Worm (Caenorhabditis elegans) whole organism, young adult: ENCODE results near the gene lgc-38.

ENCODE experiments used
- C17E4.6 ChIP-seq: fragments of 200-800 bp; sonication (Bioruptor generic); IDR thresholded peaks from 2 replicates; pipeline ENCODE4 v1.3.6; 2022; ENCODE audit warnings: missing genetic modification reagents, missing genetic modification characterization, missing compliant biosample characterization
- D2030.7 ChIP-seq: fragments of 200-800 bp; sonication (Bioruptor generic); IDR thresholded peaks from 2 replicates; pipeline ENCODE4 v1.3.6; 2022; ENCODE audit warnings: missing genetic modification reagents, missing genetic modification characterization, missing compliant biosample characterization
- F55B11.4 ChIP-seq: sonication (generic microtip); optimal IDR thresholded peaks from 2 replicates; lab custom pipeline; 2016; ENCODE audit warnings: missing compliant biosample characterization, missing genetic modification characterization, borderline replicate concordance; ENCODE audit not compliant: insufficient read depth
- T26A5.8 ChIP-seq: sonication (generic microtip); optimal IDR thresholded peaks from 2 replicates; lab custom pipeline; 2016; ENCODE audit warnings: missing genetic modification characterization, missing compliant biosample characterization
- Y53G8AR.9 ChIP-seq: fragments of 200-800 bp; sonication (Bioruptor generic); conservative IDR thresholded peaks from 2 replicates; pipeline ENCODE4 v1.3.6; 2022; ENCODE audit warnings: missing genetic modification reagents, missing genetic modification characterization, missing compliant biosample characterization
- Y67H2A.10 ChIP-seq: fragments of 200-800 bp; sonication (Bioruptor generic); conservative IDR thresholded peaks from 2 replicates; pipeline ENCODE4 v1.3.6; 2022; ENCODE audit warnings: missing genetic modification reagents, missing genetic modification characterization, missing compliant biosample characterization
- Y79H2A.3 ChIP-seq: fragments of 200-800 bp; sonication (Bioruptor generic); conservative IDR thresholded peaks from 2 replicates; pipeline ENCODE4 v1.3.6; 2022; ENCODE audit warnings: missing genetic modification reagents, missing genetic modification characterization, missing compliant biosample characterization
- Y95B8A.8 ChIP-seq: fragments of 200-800 bp; sonication (Bioruptor generic); IDR thresholded peaks from 2 replicates; pipeline ENCODE4 v1.3.6; 2022; ENCODE audit warnings: missing genetic modification reagents, missing genetic modification characterization, missing compliant biosample characterization
- akir-1 ChIP-seq: fragments of 200-800 bp; sonication (Bioruptor generic); optimal IDR thresholded peaks from 2 replicates; lab custom pipeline; 2018; ENCODE audit warnings: mild to moderate bottlenecking, missing genetic modification characterization, moderate library complexity, missing compliant biosample characterization
- attf-3 ChIP-seq: fragments of 200-800 bp; sonication (Bioruptor generic); conservative IDR thresholded peaks from 2 replicates; pipeline ENCODE4 v1.3.6; 2022; ENCODE audit warnings: missing genetic modification reagents, missing genetic modification characterization, missing compliant biosample characterization
- cebp-2 ChIP-seq: fragments of 200-800 bp; sonication (Bioruptor generic); IDR thresholded peaks from 2 replicates; pipeline ENCODE4 v1.3.6; 2022; ENCODE audit warnings: missing genetic modification characterization, missing compliant biosample characterization
- ceh-100 ChIP-seq: fragments of 200-800 bp; sonication (Bioruptor generic); IDR thresholded peaks from 2 replicates; pipeline ENCODE4 v1.3.6; 2022; ENCODE audit warnings: missing genetic modification reagents, missing genetic modification characterization, missing compliant biosample characterization
- ceh-27 ChIP-seq: fragments of 200-800 bp; sonication (Bioruptor generic); optimal IDR thresholded peaks from 2 replicates; lab custom pipeline; 2018; ENCODE audit warnings: mild to moderate bottlenecking, missing genetic modification characterization, moderate library complexity, missing compliant biosample characterization
- dpff-1 ChIP-seq: sonication (generic microtip); optimal IDR thresholded peaks from 2 replicates; lab custom pipeline; 2017; ENCODE audit warnings: mild to moderate bottlenecking, missing genetic modification characterization, missing compliant biosample characterization
- dpl-1 ChIP-seq: fragments of 150-350 bp; optimal IDR thresholded peaks from 2 replicates; lab custom pipeline; 2014; ENCODE audit warnings: missing biosample characterization, missing genetic modification reagents, missing genetic modification characterization
- efl-1 ChIP-seq: fragments of 150-350 bp; optimal IDR thresholded peaks from 2 replicates; lab custom pipeline; 2014; ENCODE audit warnings: missing biosample characterization, missing genetic modification reagents, missing genetic modification characterization
- egl-18 ChIP-seq: fragments of 200-800 bp; sonication (Bioruptor generic); IDR thresholded peaks from 2 replicates; pipeline ENCODE4 v1.3.6; 2022; ENCODE audit warnings: missing genetic modification reagents, missing genetic modification characterization, missing compliant biosample characterization
- ekl-4 ChIP-seq: fragments of 200-800 bp; sonication (Bioruptor generic); IDR thresholded peaks from 2 replicates; pipeline ENCODE4 v1.3.6; 2022; ENCODE audit warnings: missing genetic modification reagents, missing genetic modification characterization, missing compliant biosample characterization
- gei-17 ChIP-seq: fragments of 200-800 bp; sonication (Bioruptor generic); optimal IDR thresholded peaks from 2 replicates; lab custom pipeline; 2018; ENCODE audit warnings: mild to moderate bottlenecking, missing genetic modification characterization, missing compliant biosample characterization
- him-1 ChIP-seq: sonication (generic microtip); optimal IDR thresholded peaks from 2 replicates; lab custom pipeline; 2016; ENCODE audit warnings: missing genotype, missing genetic modification reagents, missing genetic modification characterization, missing compliant biosample characterization
- lin-26 ChIP-seq: fragments of 200-800 bp; sonication (Bioruptor generic); IDR thresholded peaks from 2 replicates; pipeline ENCODE4 v1.3.6; 2022; ENCODE audit warnings: missing genetic modification reagents, missing genetic modification characterization, missing compliant biosample characterization
- lin-35 ChIP-seq, 3 experiments: fragments of 150-350 bp in 2 of 3; sonication (generic microtip) in 1 of 3; optimal IDR thresholded peaks; 2 replicates each; lab custom pipeline; 2014 to 2018; ENCODE audit warnings: missing biosample characterization in 3 of 3, missing genetic modification characterization in 3 of 3, missing genetic modification reagents in 3 of 3
- lir-1 ChIP-seq: fragments of 200-800 bp; sonication (Bioruptor generic); conservative IDR thresholded peaks from 2 replicates; pipeline ENCODE4 v1.3.6; 2022; ENCODE audit warnings: missing genetic modification reagents, missing genetic modification characterization, missing compliant biosample characterization
- lsl-1 ChIP-seq: fragments of 200-800 bp; sonication (Bioruptor generic); optimal IDR thresholded peaks from 2 replicates; lab custom pipeline; 2018; ENCODE audit warnings: mild to moderate bottlenecking, missing genetic modification characterization, moderate library complexity, missing compliant biosample characterization
- madf-3 ChIP-seq: fragments of 200-800 bp; sonication (Bioruptor generic); IDR thresholded peaks from 2 replicates; pipeline ENCODE4 v1.3.6; 2022; ENCODE audit warnings: missing genetic modification reagents, missing genetic modification characterization, missing compliant biosample characterization
- madf-8 ChIP-seq: fragments of 200-800 bp; sonication (Bioruptor generic); conservative IDR thresholded peaks from 2 replicates; pipeline ENCODE4 v1.3.6; 2022; ENCODE audit warnings: missing genetic modification reagents, missing genetic modification characterization, missing compliant biosample characterization
- nhr-120 ChIP-seq: fragments of 200-800 bp; sonication (Bioruptor generic); IDR thresholded peaks from 2 replicates; pipeline ENCODE4 v1.3.6; 2022; ENCODE audit warnings: missing genetic modification characterization, missing compliant biosample characterization
- nhr-27 ChIP-seq: fragments of 200-800 bp; sonication (Bioruptor generic); optimal IDR thresholded peaks from 2 replicates; lab custom pipeline; 2018; ENCODE audit warnings: mild to moderate bottlenecking, missing genetic modification characterization, moderate library complexity, missing compliant biosample characterization
- rcor-1 ChIP-seq: fragments of 200-800 bp; sonication (Bioruptor generic); IDR thresholded peaks from 2 replicates; pipeline ENCODE4 v1.3.6; 2022; ENCODE audit warnings: missing genetic modification reagents, missing genetic modification characterization, missing compliant biosample characterization
- repo-1 ChIP-seq: sonication (generic microtip); optimal IDR thresholded peaks from 2 replicates; lab custom pipeline; 2017; ENCODE audit warnings: mild to moderate bottlenecking, missing genetic modification characterization, missing compliant biosample characterization
- rpc-1 ChIP-seq, 2 experiments: fragments of 150-350 bp in 1 of 2; sonication (generic microtip) in 1 of 2; optimal IDR thresholded peaks; 2 replicates each; lab custom pipeline; 2014 to 2018; ENCODE audit warnings: missing biosample characterization in 1 of 2, missing genetic modification characterization in 1 of 2, missing genetic modification reagents in 1 of 2, missing genotype in 1 of 2
- snpc-4 ChIP-seq, 5 experiments: fragments of 150-350 bp in 1 of 5; sonication (generic microtip) in 4 of 5; optimal IDR thresholded peaks; 2 replicates each; lab custom pipeline; 2014 to 2018; ENCODE audit warnings: missing genetic modification characterization in 5 of 5, missing biosample characterization in 3 of 5, antibody characterized with exemption in 2 of 5, mild to moderate bottlenecking in 2 of 5, missing compliant biosample characterization in 2 of 5, missing genotype in 2 of 5, moderate library complexity in 2 of 5, missing genetic modification reagents in 1 of 5
- tlf-1 ChIP-seq: fragments of 200-800 bp; sonication (Bioruptor generic); optimal IDR thresholded peaks from 2 replicates; lab custom pipeline; 2018; ENCODE audit warnings: mild to moderate bottlenecking, missing genetic modification characterization, missing compliant biosample characterization
- unc-62 ChIP-seq: fragments of 150-350 bp; optimal IDR thresholded peaks from 2 replicates; lab custom pipeline; 2014; ENCODE audit warnings: missing biosample characterization, missing genetic modification reagents, missing genetic modification characterization
- ztf-25 ChIP-seq: fragments of 200-800 bp; sonication (Bioruptor generic); IDR thresholded peaks from 2 replicates; pipeline ENCODE4 v1.3.6; 2022; ENCODE audit warnings: missing genetic modification reagents, missing genetic modification characterization, missing compliant biosample characterization
- ztf-26 ChIP-seq: sonication (generic microtip); optimal IDR thresholded peaks from 2 replicates; lab custom pipeline; 2017; ENCODE audit warnings: missing genetic modification characterization, missing compliant biosample characterization

The lgc-38 gene

DNA sequence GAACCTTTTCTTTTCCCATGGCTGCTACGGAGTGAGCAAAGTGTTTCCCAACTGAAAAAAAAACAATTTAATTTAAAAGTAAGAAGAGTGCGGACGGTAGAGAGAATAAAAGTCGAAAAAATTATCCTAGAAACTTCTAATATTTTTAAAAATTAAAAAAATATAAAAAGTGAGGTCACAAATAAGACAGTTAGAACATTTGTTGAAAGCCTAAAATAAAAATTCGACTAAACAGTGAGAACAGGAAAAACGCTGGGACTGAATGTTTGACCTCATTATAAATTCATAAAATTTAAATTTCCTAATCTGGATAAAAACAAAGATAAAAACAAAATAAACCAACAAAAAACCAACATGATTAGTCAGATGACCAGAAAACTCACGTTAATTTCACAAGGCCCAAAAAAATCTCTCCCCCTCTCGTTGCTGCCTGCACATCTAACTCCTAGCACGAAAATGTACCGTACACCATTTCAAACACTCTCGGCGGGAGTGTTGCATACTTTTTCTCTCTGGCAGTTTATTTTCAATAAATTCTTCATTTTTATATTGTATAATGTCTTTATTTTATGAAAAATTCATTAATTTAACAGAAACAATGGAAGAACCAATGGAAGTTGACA is 37.2 kb upstream of the lgc-38 start, which contains the start of the genes eef-1A.1 and rfc-4 (continued):
- peak; percentile 66 for TF ChIP-seq madf-8
- peak; percentile 94 for TF ChIP-seq tlf-1
- TF ChIP-seq efl-1: peak; percentile 89
- TF ChIP-seq ztf-26: peak; percentile 82
- peak; percentile 93 for TF ChIP-seq ekl-4 (GFP tag; lab: Robert Waterston, UW)
- TF ChIP-seq egl-18 (GFP tag; lab: Robert Waterston, UW): no peak
- peak; percentile 91 for TF ChIP-seq attf-3 (GFP tag; lab: Robert Waterston, UW)
- no peak for TF ChIP-seq nhr-27 (tag; lab: Kevin White, UChicago)
- no peak for TF ChIP-seq T26A5.8 (tag; lab: Kevin White, UChicago)
- peak; percentile 58 for TF ChIP-seq gei-17 (GFP tag; lab: Kevin White, UChicago)
- peak; percentile 70; the same call in 1 of the 2 replicates for TF ChIP-seq Y95B8A.8
- no peak for TF ChIP-seq akir-1 (GFP tag; lab: Kevin White, UChicago)
- TF ChIP-seq dpff-1: no peak
- peak; percentile 90 for TF ChIP-seq lsl-1 (GFP tag; lab: Kevin White, UChicago)
- peak; percentile 94 for TF ChIP-seq madf-3 (GFP tag; lab: Robert Waterston, UW)
- no peak for TF ChIP-seq cebp-2 (GFP tag; lab: Robert Waterston, UW)
- peak; percentile 64 to 95 (median 73) for TF ChIP-seq lin-35 (GFP tag; optimal IDR thresholded peaks at IDR 0.05; lab: Kevin White, UChicago)
- TF ChIP-seq F55B11.4 (tag; lab: Kevin White, UChicago): no peak
- peak; percentile 11; the same call in 1 of the 2 replicates for TF ChIP-seq lin-26 (GFP tag; lab: Robert Waterston, UW)
- TF ChIP-seq Y53G8AR.9: peak; percentile 81
- peak; percentile 90 for TF ChIP-seq rcor-1 (GFP tag; lab: Robert Waterston, UW)
- peak; percentile 48 for TF ChIP-seq repo-1
- TF ChIP-seq snpc-4 (GFP tag; optimal IDR thresholded peaks at IDR 0.05; lab: Kevin White, UChicago): peak; percentile 9
- TF ChIP-seq snpc-4 (tag; optimal IDR thresholded peaks at IDR 0.05; lab: Kevin White, UChicago): peak; percentile 73 to 87 (median 80)
- TF ChIP-seq ztf-25 (GFP tag; lab: Robert Waterston, UW): no peak
- no peak for TF ChIP-seq unc-62
- peak; percentile 74; the same call in 1 of the 2 replicates for TF ChIP-seq Y67H2A.10 (GFP tag; lab: Robert Waterston, UW)
- TF ChIP-seq ceh-27 (GFP tag; lab: Kevin White, UChicago): peak; percentile 96
- peak; percentile 16 for TF ChIP-seq rpc-1 (optimal IDR thresholded peaks at IDR 0.05; lab: Kevin White, UChicago)
- TF ChIP-seq rpc-1 (tag; optimal IDR thresholded peaks at IDR 0.05; lab: Kevin White, UChicago): no peak
- TF ChIP-seq Y79H2A.3 (GFP tag; lab: Robert Waterston, UW): no peak
- TF ChIP-seq ceh-100 (GFP tag; lab: Robert Waterston, UW): peak; percentile 76
- TF ChIP-seq lir-1 (GFP tag; lab: Robert Waterston, UW): peak; percentile 81
- TF ChIP-seq, all 124 proteins: peak for 74

DNA sequence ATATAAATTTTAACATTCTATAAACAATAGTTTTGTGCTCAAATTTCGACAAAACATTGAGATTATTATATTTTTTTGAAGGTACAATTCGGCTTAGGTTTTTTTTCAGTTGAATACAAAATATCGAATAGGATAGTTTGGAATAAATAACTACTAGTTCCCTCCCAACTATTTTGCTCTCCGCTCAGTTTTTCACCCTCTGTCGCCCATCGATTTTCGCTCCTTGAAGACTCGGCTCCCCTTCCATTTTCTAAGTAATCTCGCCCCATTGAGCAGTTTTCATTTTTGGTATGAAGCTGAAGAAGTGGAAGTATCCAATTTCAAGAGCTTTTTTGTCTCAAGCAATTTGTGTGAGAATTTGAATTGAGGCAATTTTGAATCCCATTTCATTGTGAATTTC is 35.3 kb upstream of the lgc-38 start, which contains the start of gene F31E3.2:
F31E3.2 (plus strand) TSS at position 301 of the 400 bp plus-strand sequence.
- TF ChIP-seq Y79H2A.3 (GFP tag; lab: Robert Waterston, UW): no peak
- TF ChIP-seq nhr-120 (GFP tag; lab: Robert Waterston, UW): no peak
- TF ChIP-seq C17E4.6: 0 out of 2 replicates have a peak, but pooled peaks have one; percentile 51
- peak; percentile 4 for TF ChIP-seq him-1 (tag; lab: Kevin White, UChicago)
- no peak for TF ChIP-seq dpl-1 (GFP tag; lab: Kevin White, UChicago)
- TF ChIP-seq D2030.7 (GFP tag; lab: Robert Waterston, UW): 0 out of 2 replicates have a peak, but pooled peaks have one; percentile 22
